Worm (Caenorhabditis elegans) whole organism, L1 larva: ENCODE data around the gene cyp-14A4.

Experiments
- C16A3.4 ChIP-seq: fragments of 150-350 bp; optimal IDR thresholded peaks from 2 replicates; lab custom pipeline; 2014; ENCODE audit warnings: missing biosample characterization, missing genetic modification characterization
- alr-1 ChIP-seq: fragments of 200-800 bp; sonication (Bioruptor generic); optimal IDR thresholded peaks from 2 replicates; lab custom pipeline; 2018; ENCODE audit warnings: borderline replicate concordance, mild to moderate bottlenecking, missing genetic modification characterization, missing compliant biosample characterization
- ama-1 ChIP-seq: fragments of 150-350 bp; optimal IDR thresholded peaks from 2 replicates; lab custom pipeline; 2014
- blmp-1 ChIP-seq: fragments of 150-350 bp; optimal IDR thresholded peaks from 2 replicates; lab custom pipeline; 2014; ENCODE audit warnings: missing biosample characterization, missing genetic modification characterization
- ceh-63 ChIP-seq: fragments of 200-800 bp; sonication (Bioruptor generic); optimal IDR thresholded peaks from 2 replicates; lab custom pipeline; 2018; ENCODE audit warnings: mild to moderate bottlenecking, missing genetic modification characterization, missing compliant biosample characterization
- ceh-82 ChIP-seq, 3 experiments: fragments of 150-350 bp in 1 of 3; sonication (generic microtip) in 2 of 3; optimal IDR thresholded peaks; 2 replicates each; lab custom pipeline; 2014 to 2017; ENCODE audit warnings: missing biosample characterization in 3 of 3, missing genetic modification characterization in 3 of 3
- ces-1 ChIP-seq: fragments of 150-350 bp; optimal IDR thresholded peaks from 2 replicates; lab custom pipeline; 2014; ENCODE audit warnings: missing biosample characterization, missing genetic modification reagents, missing genetic modification characterization
- dsc-1 ChIP-seq: sonication (generic microtip); optimal IDR thresholded peaks from 2 replicates; lab custom pipeline; 2016; ENCODE audit warnings: mild to moderate bottlenecking, missing genetic modification characterization, missing compliant biosample characterization
- efl-1 ChIP-seq, 4 experiments: fragments of 150-350 bp; optimal IDR thresholded peaks in 3 of 4; peaks in 1 of 4; 1 replicate in 1 of 4; 2 replicates in 3 of 4; lab custom pipeline; 2014; ENCODE audit warnings: missing biosample characterization in 2 of 4, missing genetic modification characterization in 2 of 4, missing genetic modification reagents in 2 of 4
- efl-3 ChIP-seq: fragments of 200-800 bp; sonication (Bioruptor generic); optimal IDR thresholded peaks from 2 replicates; lab custom pipeline; 2018; ENCODE audit warnings: mild to moderate bottlenecking, missing genetic modification characterization, missing compliant biosample characterization
- egl-13 ChIP-seq: sonication (generic microtip); optimal IDR thresholded peaks from 2 replicates; lab custom pipeline; 2016; ENCODE audit warnings: missing genotype, missing genetic modification reagents, missing genetic modification characterization, missing compliant biosample characterization
- egl-27 ChIP-seq, 2 experiments: fragments of 150-350 bp in 1 of 2; sonication (generic microtip); optimal IDR thresholded peaks; 3 replicates each; lab custom pipeline; 2017 to 2018; ENCODE audit warnings: missing biosample characterization in 2 of 2, missing genetic modification characterization in 2 of 2, missing genetic modification reagents in 2 of 2
- elt-2 ChIP-seq: sonication (generic microtip); optimal IDR thresholded peaks from 2 replicates; lab custom pipeline; 2016; ENCODE audit warnings: missing genetic modification characterization, mild to moderate bottlenecking, inconsistent platforms, missing compliant biosample characterization, missing genetic modification reagents
- elt-3 ChIP-seq, 6 experiments: fragments of 150-350 bp in 1 of 6; sonication (generic microtip); optimal IDR thresholded peaks; 2 replicates each; lab custom pipeline; 2017 to 2018; ENCODE audit warnings: missing biosample characterization in 6 of 6, missing genetic modification characterization in 6 of 6, inconsistent platforms in 1 of 6
- fkh-8 ChIP-seq: sonication (generic microtip); optimal IDR thresholded peaks from 2 replicates; lab custom pipeline; 2016; ENCODE audit warnings: mild to moderate bottlenecking, missing genetic modification characterization, missing compliant biosample characterization
- hlh-17 ChIP-seq: fragments of 200-800 bp; sonication (Bioruptor generic); optimal IDR thresholded peaks from 2 replicates; lab custom pipeline; 2018; ENCODE audit warnings: missing genetic modification characterization, mild to moderate bottlenecking, missing compliant biosample characterization, moderate library complexity, borderline replicate concordance
- hpl-2 ChIP-seq: fragments of 150-350 bp; optimal IDR thresholded peaks from 2 replicates; lab custom pipeline; 2014; ENCODE audit warnings: missing biosample characterization, missing genetic modification reagents, missing genetic modification characterization
- isw-1 ChIP-seq: fragments of 200-800 bp; sonication (Bioruptor generic); IDR thresholded peaks from 2 replicates; pipeline ENCODE4 v1.3.6; 2022; ENCODE audit warnings: missing genetic modification characterization, missing compliant biosample characterization
- jun-1 ChIP-seq: fragments of 150-350 bp; optimal IDR thresholded peaks from 2 replicates; lab custom pipeline; 2014; ENCODE audit warnings: missing biosample characterization, missing genetic modification reagents, missing genetic modification characterization
- lin-14 ChIP-seq: fragments of 200-800 bp; sonication (Bioruptor generic); optimal IDR thresholded peaks from 2 replicates; lab custom pipeline; 2018; ENCODE audit warnings: mild to moderate bottlenecking, missing genetic modification characterization, moderate library complexity, missing compliant biosample characterization
- lin-35 ChIP-seq, 2 experiments: fragments of 150-350 bp; optimal IDR thresholded peaks; 2 replicates each; lab custom pipeline; 2014; ENCODE audit warnings: missing biosample characterization in 2 of 2, missing genetic modification characterization in 2 of 2, missing genetic modification reagents in 2 of 2
- lin-39 ChIP-seq: fragments of 150-350 bp; optimal IDR thresholded peaks from 2 replicates; lab custom pipeline; 2014; ENCODE audit warnings: missing biosample characterization, missing genetic modification reagents, missing genetic modification characterization
- lir-3 ChIP-seq: sonication (generic microtip); optimal IDR thresholded peaks from 2 replicates; lab custom pipeline; 2016; ENCODE audit warnings: mild to moderate bottlenecking, missing genetic modification characterization, moderate library complexity, missing compliant biosample characterization; ENCODE audit not compliant: poor library complexity
- lsy-2 ChIP-seq, 2 experiments: fragments of 150-350 bp; optimal IDR thresholded peaks; 2 replicates each; lab custom pipeline; 2014; ENCODE audit warnings: missing biosample characterization in 2 of 2, missing genetic modification characterization in 2 of 2
- mab-9 ChIP-seq: fragments of 200-800 bp; sonication (Bioruptor generic); IDR thresholded peaks from 2 replicates; pipeline ENCODE4 v1.3.6; 2022; ENCODE audit warnings: missing genetic modification reagents, missing genetic modification characterization, missing compliant biosample characterization
- mdl-1 ChIP-seq, 2 experiments: fragments of 150-350 bp; optimal IDR thresholded peaks; 2 replicates each; lab custom pipeline; 2014 to 2017; ENCODE audit warnings: missing biosample characterization in 2 of 2, missing genetic modification characterization in 2 of 2, inconsistent platforms in 1 of 2
- mef-2 ChIP-seq: fragments of 150-350 bp; optimal IDR thresholded peaks from 2 replicates; lab custom pipeline; 2014; ENCODE audit warnings: missing biosample characterization, missing genetic modification characterization
- mep-1 ChIP-seq: fragments of 150-350 bp; optimal IDR thresholded peaks from 2 replicates; lab custom pipeline; 2014; ENCODE audit warnings: missing biosample characterization, missing genetic modification characterization
- nhr-19 ChIP-seq: fragments of 200-800 bp; sonication (Bioruptor generic); conservative IDR thresholded peaks from 2 replicates; pipeline ENCODE4 v1.3.6; 2022; ENCODE audit warnings: missing genetic modification characterization, missing compliant biosample characterization
- nhr-20 ChIP-seq: sonication (generic microtip); optimal IDR thresholded peaks from 2 replicates; lab custom pipeline; 2016; ENCODE audit warnings: mild to moderate bottlenecking, missing genetic modification characterization, missing compliant biosample characterization
- nhr-237 ChIP-seq: fragments of 150-350 bp; optimal IDR thresholded peaks from 2 replicates; lab custom pipeline; 2014; ENCODE audit warnings: missing biosample characterization, missing genetic modification characterization
- nhr-28 ChIP-seq: fragments of 150-350 bp; optimal IDR thresholded peaks from 2 replicates; lab custom pipeline; 2014; ENCODE audit warnings: missing biosample characterization, missing genetic modification characterization
- nhr-77 ChIP-seq: fragments of 150-350 bp; optimal IDR thresholded peaks from 2 replicates; lab custom pipeline; 2014; ENCODE audit warnings: missing biosample characterization, missing genetic modification characterization
- nhr-84 ChIP-seq: sonication (generic microtip); optimal IDR thresholded peaks from 2 replicates; lab custom pipeline; 2017; ENCODE audit warnings: missing biosample characterization, missing genetic modification characterization
- nhr-85 ChIP-seq: sonication (generic microtip); peaks from one replicate; lab custom pipeline; 2016; ENCODE audit warnings: missing genetic modification characterization, inconsistent platforms, missing compliant biosample characterization
- pag-3 ChIP-seq: sonication (generic microtip); optimal IDR thresholded peaks from 2 replicates; lab custom pipeline; 2017; ENCODE audit warnings: missing genetic modification characterization, mild to moderate bottlenecking, missing compliant biosample characterization, antibody characterized with exemption, borderline replicate concordance; ENCODE audit not compliant: insufficient read depth
- pax-3 ChIP-seq: fragments of 200-800 bp; sonication (Bioruptor generic); optimal IDR thresholded peaks from 2 replicates; lab custom pipeline; 2018; ENCODE audit warnings: mild to moderate bottlenecking, missing genetic modification characterization, moderate library complexity, missing compliant biosample characterization
- pqm-1 ChIP-seq: sonication (generic microtip); optimal IDR thresholded peaks from 3 replicates; lab custom pipeline; 2017; ENCODE audit warnings: missing biosample characterization, missing genetic modification characterization
- rnt-1 ChIP-seq: sonication (generic microtip); optimal IDR thresholded peaks from 2 replicates; lab custom pipeline; 2016; ENCODE audit warnings: mild to moderate bottlenecking, missing genetic modification characterization, moderate library complexity, missing compliant biosample characterization
- sox-4 ChIP-seq: sonication (generic microtip); optimal IDR thresholded peaks from 2 replicates; lab custom pipeline; 2016; ENCODE audit warnings: missing genetic modification characterization, missing compliant biosample characterization
- sptf-1 ChIP-seq: fragments of 150-350 bp; optimal IDR thresholded peaks from 2 replicates; lab custom pipeline; 2014; ENCODE audit warnings: missing biosample characterization, missing genetic modification characterization
- swsn-7 ChIP-seq: sonication (generic microtip); optimal IDR thresholded peaks from 2 replicates; lab custom pipeline; 2016; ENCODE audit warnings: missing genetic modification characterization, missing compliant biosample characterization
- tlp-1 ChIP-seq: fragments of 150-350 bp; optimal IDR thresholded peaks from 2 replicates; lab custom pipeline; 2014; ENCODE audit warnings: missing biosample characterization, missing genetic modification characterization
- unc-130 ChIP-seq: fragments of 150-350 bp; optimal IDR thresholded peaks from 2 replicates; lab custom pipeline; 2017; ENCODE audit warnings: missing biosample characterization, missing genetic modification characterization, inconsistent platforms
- unc-62 ChIP-seq: fragments of 150-350 bp; optimal IDR thresholded peaks from 2 replicates; lab custom pipeline; 2014; ENCODE audit warnings: missing biosample characterization, missing genetic modification reagents, missing genetic modification characterization
- unc-86 ChIP-seq: sonication (generic microtip); optimal IDR thresholded peaks from 2 replicates; lab custom pipeline; 2016; ENCODE audit warnings: missing genetic modification characterization, missing compliant biosample characterization
- unc-98 ChIP-seq: fragments of 200-800 bp; sonication (Bioruptor generic); IDR thresholded peaks from 2 replicates; pipeline ENCODE4 v1.3.6; 2022; ENCODE audit warnings: missing genetic modification characterization, missing compliant biosample characterization
- vab-15 ChIP-seq: sonication (generic microtip); optimal IDR thresholded peaks from 2 replicates; lab custom pipeline; 2017; ENCODE audit warnings: missing genotype, mild to moderate bottlenecking, missing genetic modification characterization, missing compliant biosample characterization
- zag-1 ChIP-seq: fragments of 150-350 bp; optimal IDR thresholded peaks from 2 replicates; lab custom pipeline; 2014; ENCODE audit warnings: missing biosample characterization, missing genetic modification characterization
- ztf-11 ChIP-seq, 2 experiments: sonication (generic microtip); optimal IDR thresholded peaks; 2 replicates each; lab custom pipeline; 2016 to 2017; ENCODE audit warnings: missing genetic modification characterization in 2 of 2, missing biosample characterization in 1 of 2, missing compliant biosample characterization in 1 of 2

The cyp-14A4 gene

DNA sequence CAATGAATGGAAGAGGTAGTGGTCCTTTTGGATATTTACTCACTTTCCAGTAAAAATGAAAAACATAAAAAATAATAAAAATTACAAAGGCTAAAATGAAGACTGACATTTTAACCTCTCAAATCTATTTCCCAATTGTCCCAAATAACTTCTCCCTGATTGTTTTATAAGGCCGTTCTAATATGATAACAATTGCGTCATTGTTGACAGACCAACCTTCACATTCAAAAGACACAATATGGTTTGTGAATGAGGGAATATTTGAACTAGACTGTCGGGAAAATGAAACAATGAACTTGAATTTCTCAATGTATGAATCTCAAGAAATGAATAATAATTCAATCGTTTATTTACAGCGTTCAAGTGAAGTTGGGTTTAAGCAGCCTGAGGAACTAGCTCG, 16.8 kb downstream of the cyp-14A4 start, which contains the start of gene cyp-14A1:
Gene cyp-14A1 (minus strand): TSS at position 126 of the 400 bp plus-strand sequence.
- TF ChIP-seq lin-39 (tag; lab: Kevin White, UChicago) (no peak), nhr-20 (tag; lab: Kevin White, UChicago) (peak; percentile 43), elt-3 (tag; optimal IDR thresholded peaks at IDR 0.05; lab: Kevin White, UChicago) (peak in 3 of 6 experiments; percentile 35 to 56 (median 48)), isw-1 (no peak), pax-3 (tag; lab: Kevin White, UChicago) (no peak), fkh-8 (tag; lab: Kevin White, UChicago) (no peak), tlp-1 (no peak), nhr-237 (tag; lab: Kevin White, UChicago) (no peak), egl-13 (tag; lab: Kevin White, UChicago) (no peak), nhr-77 (no peak), nhr-84 (tag; lab: Kevin White, UChicago) (no peak), nhr-85 (tag; lab: Kevin White, UChicago) (peak; percentile 45), vab-15 (tag; lab: Kevin White, UChicago) (no peak), sptf-1 (no peak), hlh-17 (no peak), elt-2 (tag; lab: Kevin White, UChicago) (no peak), mab-9 (GFP tag; lab: Robert Waterston, UW) (no peak), egl-27 (tag; optimal IDR thresholded peaks at IDR 0.05; lab: Kevin White, UChicago) (no peak), hpl-2 (GFP tag; lab: Kevin White, UChicago) (no peak), unc-62 (GFP tag; lab: Kevin White, UChicago) (no peak), rnt-1 (no peak)

DNA sequence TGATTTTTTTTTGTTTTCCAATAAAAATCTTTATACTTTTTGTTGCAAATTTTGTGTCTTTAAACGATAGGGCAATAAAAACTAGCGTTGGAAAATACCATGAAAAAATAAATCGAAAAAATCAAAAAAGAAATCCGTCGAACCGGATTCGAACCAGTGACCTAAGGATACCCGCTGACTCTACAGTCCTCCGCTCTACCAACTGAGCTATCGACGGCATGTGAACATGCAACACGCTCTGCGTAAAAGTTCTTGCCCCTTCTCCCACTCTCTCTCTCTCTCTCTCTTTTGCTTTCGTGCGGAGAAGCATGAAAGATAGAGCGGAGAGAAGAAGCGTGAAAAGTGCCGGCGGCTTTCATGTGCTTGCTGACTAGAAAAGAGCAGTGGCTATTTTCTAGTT, 19.4 kb downstream of the cyp-14A4 start:
- TF ChIP-seq sox-4 (tag; lab: Kevin White, UChicago) (no peak), jun-1 (tag; lab: Kevin White, UChicago) (peak; percentile 54), unc-86 (tag; lab: Kevin White, UChicago) (peak; percentile 44), mdl-1 (tag; optimal IDR thresholded peaks at IDR 0.05; lab: Kevin White, UChicago) (peak in 1 of 2 experiments; percentile 44), alr-1 (tag; lab: Kevin White, UChicago) (no peak), swsn-7 (tag; lab: Kevin White, UChicago) (peak; percentile 61), ama-1 (lab: Kevin White, UChicago) (no peak), tlp-1 (no peak), unc-130 (tag; lab: Kevin White, UChicago) (no peak), elt-3 (tag; optimal IDR thresholded peaks at IDR 0.05; lab: Kevin White, UChicago) (no peak), lin-14 (GFP tag; lab: Kevin White, UChicago) (peak; percentile 52), ztf-11 (tag; optimal IDR thresholded peaks at IDR 0.05; lab: Kevin White, UChicago) (no peak), efl-1 (optimal IDR thresholded peaks at IDR 0.05; lab: Kevin White, UChicago) (peak in 1 of 2 experiments; percentile 1), efl-1 (GFP tag; optimal IDR thresholded peaks at IDR 0.05 in 1 of 2; lab: Kevin White, UChicago) (peak in 1 of 2 experiments; percentile 58), mep-1 (tag; lab: Kevin White, UChicago) (peak; percentile 51), nhr-19 (GFP tag; lab: Robert Waterston, UW) (peak; percentile 72), lin-35 (GFP tag; optimal IDR thresholded peaks at IDR 0.05; lab: Kevin White, UChicago) (peak in 1 of 2 experiments; percentile 50), unc-62 (GFP tag; lab: Kevin White, UChicago) (no peak), nhr-28 (tag; lab: Kevin White, UChicago) (no peak), lir-3 (tag; lab: Kevin White, UChicago) (peak; percentile 20), ceh-82 (tag; optimal IDR thresholded peaks at IDR 0.05; lab: Kevin White, UChicago) (peak in 2 of 3 experiments; percentile 30 to 45), unc-98 (no peak), ceh-63 (no peak), zag-1 (tag; lab: Kevin White, UChicago) (no peak), egl-13 (tag; lab: Kevin White, UChicago) (no peak), C16A3.4 (tag; lab: Kevin White, UChicago) (peak; percentile 37), dsc-1 (tag; lab: Kevin White, UChicago) (peak; percentile 79), mef-2 (tag; lab: Kevin White, UChicago) (no peak), pag-3 (tag; lab: Kevin White, UChicago) (no peak), hpl-2 (GFP tag; lab: Kevin White, UChicago) (no peak), lsy-2 (tag; optimal IDR thresholded peaks at IDR 0.05; lab: Kevin White, UChicago) (peak in 1 of 2 experiments; percentile 25), pqm-1 (no peak), ces-1 (no peak), blmp-1 (no peak), efl-3 (GFP tag; lab: Kevin White, UChicago) (no peak), nhr-84 (tag; lab: Kevin White, UChicago) (no peak)
